Worm (Caenorhabditis elegans) whole organism, early embryonic: ENCODE results near the gene pdha-1.

Experiments
- B0310.2 ChIP-seq: sonication (generic microtip); optimal IDR thresholded peaks from 2 replicates; lab custom pipeline; 2016; ENCODE audit warnings: mild to moderate bottlenecking, missing genetic modification characterization, missing compliant biosample characterization
- F13C5.2 ChIP-seq: sonication (generic microtip); optimal IDR thresholded peaks from 2 replicates; lab custom pipeline; 2017; ENCODE audit warnings: mild to moderate bottlenecking, missing genetic modification characterization, inconsistent platforms, missing compliant biosample characterization
- aly-1 ChIP-seq: sonication (generic microtip); optimal IDR thresholded peaks from 2 replicates; lab custom pipeline; 2016; ENCODE audit warnings: missing genetic modification characterization, missing compliant biosample characterization
- ama-1 ChIP-seq: fragments of 150-350 bp; optimal IDR thresholded peaks from 2 replicates; lab custom pipeline; 2014
- ceh-13 ChIP-seq: fragments of 200-800 bp; sonication (Bioruptor generic); optimal IDR thresholded peaks from 2 replicates; lab custom pipeline; 2018; ENCODE audit warnings: mild to moderate bottlenecking, missing genetic modification characterization, missing compliant biosample characterization
- ceh-36 ChIP-seq: sonication (generic microtip); optimal IDR thresholded peaks from 2 replicates; lab custom pipeline; 2016; ENCODE audit warnings: missing genetic modification characterization, inconsistent platforms, missing compliant biosample characterization
- ets-7 ChIP-seq: sonication (generic microtip); optimal IDR thresholded peaks from 2 replicates; lab custom pipeline; 2016; ENCODE audit warnings: missing genotype, missing genetic modification characterization, missing compliant biosample characterization
- flt-1 ChIP-seq: fragments of 200-800 bp; sonication (Bioruptor generic); IDR thresholded peaks from 2 replicates; pipeline ENCODE4 v1.3.6; 2022; ENCODE audit warnings: missing genetic modification characterization, missing compliant biosample characterization
- hmbx-1 ChIP-seq: sonication (generic microtip); optimal IDR thresholded peaks from 2 replicates; lab custom pipeline; 2016; ENCODE audit warnings: mild to moderate bottlenecking, missing genetic modification characterization, missing compliant biosample characterization
- hmg-4 ChIP-seq: fragments of 200-800 bp; sonication (Bioruptor generic); optimal IDR thresholded peaks from 2 replicates; lab custom pipeline; 2018; ENCODE audit warnings: mild to moderate bottlenecking, missing genetic modification characterization, missing compliant biosample characterization
- hnd-1 ChIP-seq: sonication (generic microtip); optimal IDR thresholded peaks from 2 replicates; lab custom pipeline; 2016; ENCODE audit warnings: missing genetic modification characterization, missing compliant biosample characterization
- pes-1 ChIP-seq: fragments of 200-800 bp; sonication (Bioruptor generic); IDR thresholded peaks from 2 replicates; pipeline ENCODE4 v1.3.6; 2022; ENCODE audit warnings: missing genetic modification reagents, missing genetic modification characterization, missing compliant biosample characterization
- scrt-1 ChIP-seq: fragments of 200-800 bp; sonication (Bioruptor generic); IDR thresholded peaks from 2 replicates; pipeline ENCODE4 v1.3.6; 2022; ENCODE audit warnings: missing genetic modification characterization, missing compliant biosample characterization
- sea-1 ChIP-seq: fragments of 200-800 bp; sonication (Bioruptor generic); conservative IDR thresholded peaks from 2 replicates; pipeline ENCODE4 v1.3.6; 2022; ENCODE audit warnings: missing genetic modification characterization, missing compliant biosample characterization
- tbx-11 ChIP-seq: fragments of 200-800 bp; sonication (Bioruptor generic); IDR thresholded peaks from 2 replicates; pipeline ENCODE4 v1.3.6; 2022; ENCODE audit warnings: missing genetic modification characterization, missing compliant biosample characterization
- tbx-37 ChIP-seq: fragments of 200-800 bp; sonication (Bioruptor generic); conservative IDR thresholded peaks from 2 replicates; pipeline ENCODE4 v1.3.6; 2022; ENCODE audit warnings: missing genetic modification reagents, missing genetic modification characterization, missing compliant biosample characterization
- tra-4 ChIP-seq: sonication (generic microtip); optimal IDR thresholded peaks from 2 replicates; lab custom pipeline; 2017; ENCODE audit warnings: missing genetic modification characterization, missing compliant biosample characterization

pdha-1 gene

DNA sequence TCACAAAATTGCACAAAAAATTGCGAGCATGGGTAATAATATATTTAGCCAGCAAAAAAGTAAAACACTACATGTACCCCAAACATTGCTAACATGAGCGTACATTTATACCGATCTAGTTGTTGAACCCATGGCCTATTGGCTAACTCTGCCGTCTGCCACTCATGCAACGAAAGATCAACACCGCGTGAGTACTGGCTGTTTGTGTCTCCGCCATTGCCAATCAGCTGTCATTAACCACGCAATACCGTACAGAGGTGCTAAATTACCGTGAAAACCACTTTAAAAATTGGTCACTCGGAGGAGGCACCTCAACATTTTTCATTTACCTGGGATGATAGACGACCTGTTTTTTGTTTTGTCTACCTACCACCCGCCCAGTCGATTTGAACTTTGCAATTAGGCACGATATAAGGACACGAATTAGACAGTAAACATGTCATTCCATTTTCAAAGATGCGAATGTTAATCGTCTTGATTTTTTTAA, 9.3 kb downstream of the pdha-1 start, which contains the start of gene K02C4.2:
TSS of gene K02C4.2 (plus strand) at position 437 of the 487 bp plus-strand sequence.
- TF ChIP-seq hmg-4 (peak; percentile 89), ets-7 (tag; lab: Kevin White, UChicago) (no peak), tra-4 (tag; lab: Kevin White, UChicago) (peak; percentile 42), tbx-11 (GFP tag; lab: Robert Waterston, UW) (peak; percentile 75), pes-1 (GFP tag; lab: Robert Waterston, UW) (no peak; the same call in 1 of the 2 replicates), ama-1 (lab: Kevin White, UChicago) (no peak), ceh-13 (GFP tag; lab: Kevin White, UChicago) (peak; percentile 59), hnd-1 (peak; percentile 51), scrt-1 (GFP tag; lab: Robert Waterston, UW) (peak; percentile 80), flt-1 (GFP tag; lab: Robert Waterston, UW) (peak; percentile 79), aly-1 (tag; lab: Kevin White, UChicago) (peak; percentile 81), hmbx-1 (tag; lab: Kevin White, UChicago) (peak; percentile 22), ceh-36 (peak; percentile 44), sea-1 (peak; percentile 81), tbx-37 (GFP tag; lab: Robert Waterston, UW) (peak; percentile 69), F13C5.2 (tag; lab: Kevin White, UChicago) (peak; percentile 22), B0310.2 (tag; lab: Kevin White, UChicago) (peak; percentile 26)

ce11 chrII:8078041-8078440, 12.0 kb downstream of the pdha-1 start, which contains the start of gene K02C4.5:
K02C4.5 (plus strand) TSS chrII:8078435.
- no peak for TF ChIP-seq sea-1
- no peak for TF ChIP-seq hmg-4
- TF ChIP-seq aly-1 (tag; lab: Kevin White, UChicago), result no peak
- no peak for TF ChIP-seq ets-7 (tag; lab: Kevin White, UChicago)
- no peak for TF ChIP-seq ceh-13 (GFP tag; lab: Kevin White, UChicago)
- TF ChIP-seq pes-1 (GFP tag; lab: Robert Waterston, UW), result no peak
- TF ChIP-seq ceh-36, result no peak
- no peak for TF ChIP-seq scrt-1 (GFP tag; lab: Robert Waterston, UW)
- TF ChIP-seq tbx-37 (GFP tag; lab: Robert Waterston, UW), result no peak
- no peak for TF ChIP-seq tbx-11 (GFP tag; lab: Robert Waterston, UW)
- no peak for TF ChIP-seq hnd-1
- TF ChIP-seq tra-4 (tag; lab: Kevin White, UChicago), result no peak
- TF ChIP-seq hmbx-1 (tag; lab: Kevin White, UChicago), result no peak
- TF ChIP-seq ama-1 (lab: Kevin White, UChicago), result no peak
- TF ChIP-seq flt-1 (GFP tag; lab: Robert Waterston, UW), result no peak
- no peak for TF ChIP-seq B0310.2 (tag; lab: Kevin White, UChicago)
- TF ChIP-seq F13C5.2 (tag; lab: Kevin White, UChicago), result no peak

ce11 chrII:8086803-8087202, 20.7 kb downstream of the pdha-1 start, which contains the start of gene K02C4.3:
K02C4.3 (minus strand) TSS chrII:8086853.
- no peak for TF ChIP-seq tra-4 (tag; lab: Kevin White, UChicago)
- no peak for TF ChIP-seq ets-7 (tag; lab: Kevin White, UChicago)
- TF ChIP-seq scrt-1 (GFP tag; lab: Robert Waterston, UW), result no peak
- TF ChIP-seq tbx-11 (GFP tag; lab: Robert Waterston, UW), result no peak
- TF ChIP-seq B0310.2 (tag; lab: Kevin White, UChicago), result no peak

- peak; percentile 20 for TF ChIP-seq hmg-4
- no peak for TF ChIP-seq pes-1 (GFP tag; lab: Robert Waterston, UW)
- no peak for TF ChIP-seq ceh-36
- TF ChIP-seq tra-4 (tag; lab: Kevin White, UChicago), result no peak
- no peak for TF ChIP-seq hmbx-1 (tag; lab: Kevin White, UChicago)
- peak; percentile 66 for TF ChIP-seq ama-1 (lab: Kevin White, UChicago)
- no peak for TF ChIP-seq scrt-1 (GFP tag; lab: Robert Waterston, UW)
- TF ChIP-seq ceh-13 (GFP tag; lab: Kevin White, UChicago), result no peak
These were observed 25.4 kb downstream of the pdha-1 start for ce11 chrII:8091528-8091927.

DNA sequence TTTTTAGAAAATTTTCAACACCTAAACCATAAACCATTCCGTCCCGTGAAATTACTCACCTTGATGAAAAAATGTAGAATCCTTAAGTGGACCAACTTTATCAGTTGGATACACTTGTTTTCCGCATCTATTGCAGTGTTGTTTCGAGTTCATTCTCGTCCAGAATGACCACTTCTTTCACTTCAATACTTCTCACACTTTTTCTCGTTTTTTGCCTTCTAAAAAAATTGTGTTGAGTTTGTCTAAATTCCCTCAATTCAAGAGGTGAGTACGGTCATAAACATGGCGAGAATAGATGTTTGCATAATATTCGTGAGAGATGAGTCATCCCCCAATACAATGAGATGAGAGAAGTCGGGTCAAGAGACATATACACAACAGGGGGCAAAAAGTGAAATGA, 26.5 kb downstream of the pdha-1 start, which contains the start of gene ltd-1:
TSS of gene ltd-1 (minus strand) at position 218 of the 400 bp plus-strand sequence.
- TF ChIP-seq tbx-37 (GFP tag; lab: Robert Waterston, UW), result no peak
- no peak for TF ChIP-seq ets-7 (tag; lab: Kevin White, UChicago)
- TF ChIP-seq ceh-13 (GFP tag; lab: Kevin White, UChicago), result no peak
- no peak for TF ChIP-seq hnd-1
- no peak for TF ChIP-seq hmg-4
- TF ChIP-seq ceh-36, result no peak
- no peak for TF ChIP-seq ama-1 (lab: Kevin White, UChicago)
- no peak for TF ChIP-seq pes-1 (GFP tag; lab: Robert Waterston, UW)
- TF ChIP-seq tbx-11 (GFP tag; lab: Robert Waterston, UW), result no peak
- no peak for TF ChIP-seq flt-1 (GFP tag; lab: Robert Waterston, UW)
- no peak for TF ChIP-seq sea-1
- TF ChIP-seq B0310.2 (tag; lab: Kevin White, UChicago), result no peak
- no peak for TF ChIP-seq scrt-1 (GFP tag; lab: Robert Waterston, UW)
- TF ChIP-seq tra-4 (tag; lab: Kevin White, UChicago), result no peak

DNA sequence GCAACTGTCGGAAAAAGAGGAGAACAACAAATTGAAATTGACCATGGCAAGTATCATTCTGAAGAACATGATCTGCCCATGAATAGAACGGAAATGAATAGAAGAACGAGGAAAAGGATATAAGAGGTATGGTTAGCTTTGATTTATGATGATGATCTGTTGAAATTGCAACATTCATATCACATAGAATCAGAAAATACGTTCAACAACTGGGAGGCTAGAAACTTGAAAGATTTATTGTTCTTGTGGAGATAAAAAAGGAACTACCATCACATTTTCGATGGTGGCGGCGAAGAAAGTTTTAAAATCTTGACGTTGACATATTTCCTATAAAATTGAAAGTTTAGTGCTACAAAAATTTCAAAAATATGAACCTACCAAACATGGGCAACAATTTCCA, 27.2 kb downstream of the pdha-1 start:
- TF ChIP-seq sea-1 (no peak), tbx-11 (GFP tag; lab: Robert Waterston, UW) (no peak), ceh-13 (GFP tag; lab: Kevin White, UChicago) (no peak), ceh-36 (no peak), pes-1 (GFP tag; lab: Robert Waterston, UW) (no peak), F13C5.2 (tag; lab: Kevin White, UChicago) (no peak), hmg-4 (no peak), B0310.2 (tag; lab: Kevin White, UChicago) (no peak), tra-4 (tag; lab: Kevin White, UChicago) (no peak), ama-1 (lab: Kevin White, UChicago) (no peak)

DNA sequence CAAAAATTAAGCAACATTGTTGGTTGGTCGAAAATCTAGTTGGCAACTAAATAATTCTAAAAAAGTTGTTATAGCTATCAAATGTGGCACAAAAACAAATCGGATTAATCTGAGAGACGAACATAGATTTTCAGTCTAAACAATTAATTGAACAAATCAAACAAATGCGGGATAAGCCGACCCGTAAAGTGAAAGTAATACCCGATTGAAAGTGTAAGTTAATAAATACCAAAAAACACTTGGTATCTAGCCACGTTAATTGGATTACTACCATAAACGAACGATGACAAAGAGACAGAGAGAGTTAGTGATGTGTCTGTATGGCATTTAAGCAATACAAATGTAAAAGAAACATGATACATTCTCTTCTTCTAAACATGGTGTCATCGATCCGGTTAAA, 27.8 kb downstream of the pdha-1 start:
- TF ChIP-seq ets-7 (tag; lab: Kevin White, UChicago) (no peak), hmg-4 (no peak), tra-4 (tag; lab: Kevin White, UChicago) (no peak), flt-1 (GFP tag; lab: Robert Waterston, UW) (no peak), ama-1 (lab: Kevin White, UChicago) (no peak), tbx-37 (GFP tag; lab: Robert Waterston, UW) (no peak), F13C5.2 (tag; lab: Kevin White, UChicago) (no peak), pes-1 (GFP tag; lab: Robert Waterston, UW) (no peak), hnd-1 (no peak), scrt-1 (GFP tag; lab: Robert Waterston, UW) (no peak), hmbx-1 (tag; lab: Kevin White, UChicago) (no peak), sea-1 (no peak), tbx-11 (GFP tag; lab: Robert Waterston, UW) (no peak), ceh-36 (no peak), B0310.2 (tag; lab: Kevin White, UChicago) (no peak)
